Worm (Caenorhabditis elegans): Measurements from ENCODE around the gene eif-2Bgamma.
"Not testable (repeated sequence)": the region's sequence is repeated elsewhere in the genome, so short reads cannot be mapped to it uniquely, and the experiment has no call there.

The eif-2Bgamma gene

DNA sequence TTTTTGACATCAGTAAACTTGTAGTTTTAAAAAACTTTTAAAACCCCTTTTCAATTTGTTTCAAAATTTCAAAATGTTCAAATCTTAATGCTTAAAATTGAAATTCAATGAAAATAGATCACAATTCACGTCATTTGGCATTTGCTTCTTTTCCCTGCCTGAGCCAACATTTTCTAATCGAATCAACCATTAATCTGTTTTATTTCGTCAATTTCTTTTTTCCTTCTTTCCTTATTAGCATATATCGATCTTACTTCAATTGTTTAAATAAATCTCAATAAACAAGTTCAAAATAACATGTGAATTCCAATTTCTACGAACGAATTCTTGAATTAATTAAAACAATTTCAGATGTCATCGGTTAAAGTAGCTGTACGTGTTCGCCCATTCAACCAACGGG lies 28.1 kb upstream of the eif-2Bgamma start:
- TF ChIP-seq ztf-11 (tag; optimal IDR thresholded peaks at IDR 0.05) (no peak), ces-1 (GFP tag; optimal IDR thresholded peaks at IDR 0.05) (peak; percentile 58)

DNA sequence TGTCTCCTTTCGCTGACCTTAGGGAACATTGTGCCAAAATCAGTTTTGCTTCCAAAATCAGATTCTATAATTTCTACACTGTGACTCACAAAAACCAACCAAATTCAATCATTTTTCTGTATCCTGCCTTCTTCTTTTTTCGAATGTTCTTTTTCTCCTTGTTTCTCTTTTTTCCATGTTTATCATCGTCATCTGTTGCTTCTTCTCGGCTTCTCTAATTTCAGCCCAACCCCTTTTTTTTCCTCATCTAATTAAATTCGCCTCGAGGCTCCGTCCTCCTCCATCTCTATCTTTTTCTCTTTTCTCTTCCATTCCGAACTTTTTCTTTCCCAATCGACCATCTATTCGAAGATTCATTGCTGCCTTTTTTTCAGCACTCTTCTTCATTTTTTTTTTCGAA lies 27.2 kb upstream of the eif-2Bgamma start, which contains the start of gene unc-104:
Gene unc-104 (plus strand): TSS at position 311 of the 400 bp plus-strand sequence.
- TF ChIP-seq ces-1 (GFP tag; optimal IDR thresholded peaks at IDR 0.05) (peak; percentile 72), nhr-2 (tag; optimal IDR thresholded peaks at IDR 0.05) (no peak)

DNA sequence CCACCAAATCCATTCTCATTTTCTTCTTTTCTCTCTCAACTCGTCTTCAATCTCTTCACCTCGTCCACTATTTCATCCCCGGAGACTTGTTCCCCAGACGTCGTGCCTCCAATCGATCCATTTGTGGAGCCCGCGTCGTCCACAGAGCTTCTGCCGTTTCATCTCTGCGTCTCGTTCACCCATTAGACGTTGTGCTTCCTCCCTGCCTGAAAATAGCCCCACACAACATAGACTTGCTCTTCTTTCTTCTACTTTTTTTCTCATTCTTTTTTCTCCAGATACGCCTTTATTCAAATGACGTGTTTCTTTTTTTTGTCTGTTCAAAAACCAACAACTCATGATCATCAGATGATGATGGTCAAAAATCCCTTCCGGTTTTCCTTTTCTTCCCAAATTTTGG lies 25.5 kb upstream of the eif-2Bgamma start:
- TF ChIP-seq ceh-43 (GFP tag; optimal IDR thresholded peaks at IDR 0.05) (no peak), nhr-237 (tag; optimal IDR thresholded peaks at IDR 0.05) (no peak), lsy-2 (tag; optimal IDR thresholded peaks at IDR 0.05) (no peak), elt-3 (tag; optimal IDR thresholded peaks at IDR 0.05) (no peak), ces-1 (GFP tag; optimal IDR thresholded peaks at IDR 0.05) (peak; percentile 71)

DNA sequence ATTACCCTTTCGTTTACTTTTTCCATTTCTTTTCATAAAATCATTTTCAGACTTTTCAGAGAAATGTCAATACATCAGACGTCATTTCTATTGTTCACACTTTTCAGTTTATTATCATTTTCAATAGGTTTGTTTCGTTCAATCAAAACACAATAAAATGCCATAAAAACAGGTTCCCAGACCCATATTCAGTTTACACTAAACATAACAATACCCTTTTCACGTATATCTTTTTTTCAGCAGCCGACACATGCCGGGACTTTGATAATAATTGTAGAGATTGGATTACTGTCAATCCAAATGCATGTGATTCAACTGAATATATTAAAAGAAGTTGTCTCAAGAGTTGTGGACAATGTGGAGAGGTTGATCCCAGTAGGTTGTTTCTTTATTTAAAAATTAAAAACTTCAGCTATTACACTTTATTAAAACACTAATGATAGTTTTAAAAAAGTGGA lies 22.4 kb upstream of the eif-2Bgamma start, which contains the start of gene C15F1.1:
Gene C15F1.1 (plus strand): TSS at position 51 of the 458 bp plus-strand sequence.
- no peak for TF ChIP-seq ztf-11 (tag; optimal IDR thresholded peaks at IDR 0.05)
- TF ChIP-seq drap-1 (GFP tag; optimal IDR thresholded peaks at IDR 0.05) = no peak
- no peak for TF ChIP-seq snpc-4 (tag; optimal IDR thresholded peaks at IDR 0.05)
- TF ChIP-seq mls-2 (tag; optimal IDR thresholded peaks at IDR 0.05) = no peak
- no peak for TF ChIP-seq nhr-237 (tag; optimal IDR thresholded peaks at IDR 0.05)

DNA sequence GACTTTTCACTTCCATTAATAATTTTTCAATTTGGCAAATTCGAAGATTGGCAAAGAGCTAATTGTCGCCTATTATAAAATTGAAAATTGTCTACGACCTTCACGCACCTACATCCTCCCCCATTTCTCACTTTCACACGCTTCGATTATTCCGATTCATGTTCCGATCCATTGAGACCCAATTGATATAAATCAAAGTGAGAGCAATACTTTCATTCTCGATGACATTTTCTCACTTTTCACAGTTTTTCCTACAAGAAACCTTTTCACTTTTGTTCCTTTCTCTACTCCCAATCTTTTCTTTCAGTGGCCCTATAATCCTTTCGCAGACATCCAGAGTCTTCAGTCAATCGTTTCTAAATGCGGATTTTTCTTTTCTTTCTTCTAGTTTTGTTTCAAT lies 12.2 kb upstream of the eif-2Bgamma start, which contains the start of gene C15F1.2:
Gene C15F1.2 (plus strand): TSS at position 308 of the 400 bp plus-strand sequence.
- TF ChIP-seq lin-32 (GFP tag; optimal IDR thresholded peaks at IDR 0.05) (no peak), blmp-1 (tag; optimal IDR thresholded peaks at IDR 0.05) (peak; percentile 44), cnd-1 (tag; optimal IDR thresholded peaks at IDR 0.05) (no peak)

DNA sequence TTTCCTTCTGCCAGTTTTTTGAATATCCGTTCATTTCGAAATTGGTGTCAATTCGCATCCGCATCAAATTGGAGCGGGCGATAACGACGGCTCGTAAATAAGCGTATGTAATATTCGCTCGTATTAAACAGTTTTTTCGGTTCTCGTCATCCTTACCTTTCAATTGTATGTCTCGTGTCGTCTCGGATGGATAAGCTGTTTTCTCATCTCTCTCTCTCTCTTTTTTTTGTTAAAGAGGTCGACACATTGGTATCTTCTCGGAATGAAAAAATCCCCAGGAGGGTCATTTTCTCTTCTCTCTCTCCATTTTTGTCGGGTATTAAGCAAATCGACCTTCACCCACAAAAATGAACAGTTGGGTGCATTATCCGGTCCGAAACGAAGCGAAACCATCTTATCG lies 11.5 kb upstream of the eif-2Bgamma start:
- TF ChIP-seq lsy-2 (tag; optimal IDR thresholded peaks at IDR 0.05) = no peak
- no peak for TF ChIP-seq nhr-2 (tag; optimal IDR thresholded peaks at IDR 0.05)
- no peak for TF ChIP-seq lin-13 (tag; optimal IDR thresholded peaks at IDR 0.05)
- no peak for TF ChIP-seq M03D4.4 (tag; optimal IDR thresholded peaks at IDR 0.05)
- no peak for TF ChIP-seq unc-120 (tag; optimal IDR thresholded peaks at IDR 0.05; ENCODE audit: poor library complexity, severe bottlenecking)
- no peak for TF ChIP-seq hlh-1 (tag; optimal IDR thresholded peaks at IDR 0.05)
- no peak for TF ChIP-seq tbx-8 (GFP tag; optimal IDR thresholded peaks at IDR 0.05)
- no peak for TF ChIP-seq snpc-4 (tag; optimal IDR thresholded peaks at IDR 0.05)
- TF ChIP-seq nhr-12 (tag; optimal IDR thresholded peaks at IDR 0.05) = no peak
- TF ChIP-seq blmp-1 (tag; optimal IDR thresholded peaks at IDR 0.05) = no peak
- no peak for TF ChIP-seq lin-32 (GFP tag; optimal IDR thresholded peaks at IDR 0.05)
- TF ChIP-seq sptf-1 (tag; optimal IDR thresholded peaks at IDR 0.05) = no peak
- no peak for TF ChIP-seq bed-3 (GFP tag; optimal IDR thresholded peaks at IDR 0.05)
- TF ChIP-seq zip-8 (tag; optimal IDR thresholded peaks at IDR 0.05) = no peak
- no peak for TF ChIP-seq flh-1 (GFP tag; optimal IDR thresholded peaks at IDR 0.05)
- TF ChIP-seq pha-4 (tag; optimal IDR thresholded peaks at IDR 0.05) = no peak
- no peak for TF ChIP-seq elt-1 (tag; optimal IDR thresholded peaks at IDR 0.05; ENCODE audit: borderline replicate concordance, insufficient read depth)

DNA sequence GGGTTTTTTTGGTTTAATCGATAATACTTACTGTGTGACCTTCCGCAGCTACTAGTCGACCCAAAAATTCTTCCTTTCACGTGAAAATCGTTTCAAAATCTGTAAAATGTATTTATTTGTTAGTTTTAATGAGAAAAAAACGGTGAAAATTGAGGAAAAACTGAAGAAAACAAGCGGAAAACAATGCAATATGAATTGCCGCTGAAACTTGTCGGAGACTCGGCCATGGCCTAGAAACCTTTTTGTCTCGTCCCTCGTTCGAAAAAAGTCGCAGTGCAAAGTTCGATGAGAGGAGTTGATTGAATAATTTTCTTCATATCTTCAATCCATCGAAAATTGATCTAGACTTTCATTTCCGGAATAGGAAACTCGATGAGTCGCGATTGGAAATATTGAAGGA lies 10.3 kb upstream of the eif-2Bgamma start, which contains the start of gene C15F1.8:
Gene C15F1.8 (minus strand): TSS at position 101 of the 400 bp plus-strand sequence.
- not testable (repeated sequence) for TF ChIP-seq lsy-2 (tag; optimal IDR thresholded peaks at IDR 0.05); unc-39 (tag; optimal IDR thresholded peaks at IDR 0.05); tbx-8 (GFP tag; optimal IDR thresholded peaks at IDR 0.05)

DNA sequence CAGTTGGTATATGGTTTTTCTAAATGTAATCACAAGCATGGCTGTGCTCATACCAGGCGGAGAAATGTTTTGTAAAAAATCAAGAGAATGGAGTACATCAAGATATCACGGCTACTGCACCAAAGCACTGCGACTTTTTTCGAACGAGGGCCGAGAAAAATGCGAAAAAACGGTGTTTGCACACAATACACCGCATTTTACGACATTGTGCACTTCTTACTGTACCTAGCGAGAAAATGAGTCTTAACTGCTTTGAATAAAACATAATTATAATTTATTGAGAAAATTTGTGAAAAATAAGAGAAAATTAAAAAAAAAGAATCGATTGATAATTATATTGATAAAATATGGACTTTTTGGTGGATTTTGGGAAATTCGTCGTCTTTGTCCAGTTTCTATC lies 8.3 kb upstream of the eif-2Bgamma start:
- TF ChIP-seq mep-1 (tag; optimal IDR thresholded peaks at IDR 0.05) (peak; percentile 3), lsy-2 (tag; optimal IDR thresholded peaks at IDR 0.05) (peak; percentile 82), hlh-1 (tag; optimal IDR thresholded peaks at IDR 0.05) (no peak), sptf-1 (tag; optimal IDR thresholded peaks at IDR 0.05) (no peak), unc-120 (tag; optimal IDR thresholded peaks at IDR 0.05; ENCODE audit: poor library complexity, severe bottlenecking) (no peak)
